Worm (Caenorhabditis elegans): ENCODE measurements around the gene F32D8.4.

The F32D8.4 gene

DNA sequence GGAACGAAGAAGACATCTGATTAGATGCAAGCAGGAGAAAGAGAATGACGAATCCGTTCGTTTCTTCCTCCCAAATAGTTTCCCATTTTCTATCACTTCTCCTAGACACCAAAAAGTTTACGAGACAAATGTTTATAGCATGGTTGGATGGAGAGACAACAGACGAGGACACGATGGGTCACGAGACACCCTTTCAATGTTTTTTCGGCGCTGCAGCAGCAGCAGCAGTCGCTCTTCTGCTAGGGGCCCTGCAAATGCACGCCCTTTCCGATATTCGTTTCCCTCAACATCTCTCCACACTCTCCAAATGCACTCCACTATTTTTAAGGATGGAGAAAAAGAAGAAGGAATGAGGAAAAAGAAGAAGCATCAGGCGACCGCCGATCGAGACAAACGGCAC lies 35.0 kb downstream of the F32D8.4 start (continued):
- TF ChIP-seq mxl-1 (tag; optimal IDR thresholded peaks at IDR 0.05) (no peak), ztf-26 (tag; optimal IDR thresholded peaks at IDR 0.05) (peak; percentile 34), cebp-2 (GFP tag; IDR thresholded peaks at IDR 0.05) (no peak), Y67H2A.10 (GFP tag; conservative IDR thresholded peaks at IDR 0.05) (no peak), snpc-1.3 (tag; optimal IDR thresholded peaks at IDR 0.05; ENCODE audit: insufficient read depth) (no peak), madf-10 (tag; optimal IDR thresholded peaks at IDR 0.05) (peak; percentile 57), attf-3 (GFP tag; conservative IDR thresholded peaks at IDR 0.05) (no peak), hsf-1 (GFP tag; IDR thresholded peaks at IDR 0.05) (no peak), pbrm-1 (GFP tag; IDR thresholded peaks at IDR 0.05) (no peak), cebp-1 (GFP tag; IDR thresholded peaks at IDR 0.05) (no peak), cebp-1 (tag; optimal IDR thresholded peaks at IDR 0.05) (peak; percentile 77), akir-1 (GFP tag; optimal IDR thresholded peaks at IDR 0.05) (no peak), lag-1 (GFP tag; IDR thresholded peaks at IDR 0.05) (no peak), sptf-2 (GFP tag; optimal IDR thresholded peaks at IDR 0.05) (no peak), sea-2 (GFP tag; IDR thresholded peaks at IDR 0.05) (no peak)

DNA sequence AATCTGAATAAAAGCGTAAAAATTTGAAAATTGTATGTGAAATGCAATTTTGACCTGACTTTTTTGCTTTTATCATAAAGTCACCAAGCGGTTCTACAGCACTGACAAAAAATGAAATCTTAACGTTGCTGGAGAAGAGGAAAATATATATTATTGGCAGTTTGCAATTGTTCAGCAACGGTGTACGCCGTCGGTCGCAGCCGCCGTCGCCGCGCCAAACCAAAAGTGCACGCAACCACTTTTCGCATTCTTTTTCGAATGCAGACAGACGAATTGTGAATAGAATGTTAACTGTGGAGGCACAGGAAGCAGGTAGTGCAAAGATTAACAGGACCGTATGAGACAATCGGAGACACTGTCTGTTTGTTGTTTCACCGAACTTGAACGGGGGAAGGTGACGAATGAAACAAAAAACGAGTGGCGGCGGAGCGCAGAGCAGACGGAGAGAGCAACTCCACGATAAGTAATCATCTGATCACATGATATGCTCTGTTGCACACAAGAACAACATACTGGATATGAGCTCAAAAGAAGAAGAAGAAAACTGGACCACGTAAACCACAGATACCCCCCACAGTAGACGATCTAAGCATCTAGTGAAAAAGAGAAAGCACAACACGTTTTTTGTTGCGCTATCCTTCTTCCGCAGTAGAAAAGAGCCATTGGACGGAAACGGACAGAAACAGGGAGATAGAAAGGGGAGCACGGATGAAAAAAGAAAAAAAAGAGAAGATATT lies 36.3 kb downstream of the F32D8.4 start:
- TF ChIP-seq cebp-2 (GFP tag; IDR thresholded peaks at IDR 0.05) = 0 out of 2 replicates have a peak, but pooled peaks have one; percentile 25
- peak; percentile 97 for TF ChIP-seq madf-10 (tag; optimal IDR thresholded peaks at IDR 0.05)
- no peak for TF ChIP-seq athp-1 (tag; optimal IDR thresholded peaks at IDR 0.05)
- TF ChIP-seq dox-1 (GFP tag; IDR thresholded peaks at IDR 0.05) = 0 out of 2 replicates have a peak, but pooled peaks have one; percentile 52
- TF ChIP-seq B0336.3 (GFP tag; IDR thresholded peaks at IDR 0.05) = peak; percentile 19; the same call in 1 of the 2 replicates
- TF ChIP-seq K11D2.4 (GFP tag; IDR thresholded peaks at IDR 0.05) = peak; percentile 65; the same call in 1 of the 2 replicates
- no peak for TF ChIP-seq egrh-3 (GFP tag; IDR thresholded peaks at IDR 0.05)
- TF ChIP-seq T07F8.4 (tag; optimal IDR thresholded peaks at IDR 0.05) = peak; percentile 3
- TF ChIP-seq ceh-79 (tag; optimal IDR thresholded peaks at IDR 0.05) = no peak
- peak; percentile 85 for TF ChIP-seq nhr-80 (tag; optimal IDR thresholded peaks at IDR 0.05)
- TF ChIP-seq ztf-22 (GFP tag; optimal IDR thresholded peaks at IDR 0.05) = peak; percentile 7
- TF ChIP-seq attf-5 (GFP tag; optimal IDR thresholded peaks at IDR 0.05) = peak; percentile 12
- TF ChIP-seq mcd-1 (GFP tag; IDR thresholded peaks at IDR 0.05) = 0 out of 2 replicates have a peak, but pooled peaks have one; percentile 19
- TF ChIP-seq egl-18 (GFP tag; IDR thresholded peaks at IDR 0.05) = no peak
- TF ChIP-seq cebp-1 (GFP tag; IDR thresholded peaks at IDR 0.05) = no peak
- peak; percentile 32 for TF ChIP-seq cebp-1 (tag; optimal IDR thresholded peaks at IDR 0.05)
- no peak for TF ChIP-seq lin-26 (GFP tag; IDR thresholded peaks at IDR 0.05)

DNA sequence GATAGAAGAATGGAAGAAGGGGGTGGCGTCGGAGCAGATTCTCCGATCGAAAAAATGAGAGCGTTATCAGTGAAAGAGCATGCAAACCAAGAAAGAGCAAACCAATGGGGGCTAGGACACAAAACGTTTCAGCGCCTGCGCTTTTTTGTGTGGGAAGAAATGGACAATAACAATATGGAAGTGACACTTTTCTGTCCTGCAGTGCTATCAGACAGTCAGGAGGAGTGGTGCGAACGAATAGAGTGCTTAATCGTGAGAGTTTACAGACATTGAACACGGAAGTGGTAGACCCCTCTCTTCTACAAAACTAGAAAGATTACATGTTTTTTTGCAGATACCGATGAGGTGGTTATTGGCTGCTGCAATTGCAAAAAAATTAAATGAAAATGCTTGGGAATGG lies 38.0 kb downstream of the F32D8.4 start:
- no peak for TF ChIP-seq rec-8 (tag; optimal IDR thresholded peaks at IDR 0.05)
- TF ChIP-seq F55B11.4 (tag; optimal IDR thresholded peaks at IDR 0.05; ENCODE audit: borderline replicate concordance, insufficient read depth) = no peak
- TF ChIP-seq hmg-1.2 (GFP tag; IDR thresholded peaks at IDR 0.05) = 0 out of 2 replicates have a peak, but pooled peaks have one; percentile 20
- TF ChIP-seq tbx-9 (tag; optimal IDR thresholded peaks at IDR 0.05; ENCODE audit: borderline replicate concordance) = no peak
- TF ChIP-seq F23B12.7 (tag; optimal IDR thresholded peaks at IDR 0.05; ENCODE audit: insufficient read depth) = no peak
- TF ChIP-seq ztf-26 (tag; optimal IDR thresholded peaks at IDR 0.05) = no peak
- TF ChIP-seq ztf-28 (GFP tag; IDR thresholded peaks at IDR 0.05) = no peak
- TF ChIP-seq F57A8.1 (GFP tag; optimal IDR thresholded peaks at IDR 0.05) = no peak
- TF ChIP-seq ztf-22 (GFP tag; optimal IDR thresholded peaks at IDR 0.05) = peak; percentile 84
- TF ChIP-seq nhr-80 (tag; optimal IDR thresholded peaks at IDR 0.05) = peak; percentile 100
- no peak for TF ChIP-seq B0261.1 (tag; optimal IDR thresholded peaks at IDR 0.05)
- 0 out of 2 replicates have a peak, but pooled peaks have one; percentile 48 for TF ChIP-seq Y53G8AR.9 (GFP tag; conservative IDR thresholded peaks at IDR 0.05)
- 0 out of 2 replicates have a peak, but pooled peaks have one; percentile 18 for TF ChIP-seq zfh-2 (GFP tag; conservative IDR thresholded peaks at IDR 0.05)
- no peak for TF ChIP-seq snpc-3.4 (tag; optimal IDR thresholded peaks at IDR 0.05)
- 0 out of 2 replicates have a peak, but pooled peaks have one; percentile 6 for TF ChIP-seq pbrm-1 (GFP tag; IDR thresholded peaks at IDR 0.05)
- no peak for TF ChIP-seq attf-5 (GFP tag; optimal IDR thresholded peaks at IDR 0.05)
- TF ChIP-seq repo-1 (tag; optimal IDR thresholded peaks at IDR 0.05) = no peak
- TF ChIP-seq unc-62 (GFP tag; optimal IDR thresholded peaks at IDR 0.05) = peak; percentile 77
- no peak for TF ChIP-seq madf-6 (GFP tag; IDR thresholded peaks at IDR 0.05)
- TF ChIP-seq F22D6.2 (tag; optimal IDR thresholded peaks at IDR 0.05) = no peak
- TF ChIP-seq ets-4 (GFP tag; optimal IDR thresholded peaks at IDR 0.05) = peak; percentile 93

All from whole organism, young adult.